Worm (Caenorhabditis elegans): Measurements from ENCODE around the gene cyp-25A1.
A peak's percentile ranks its signal among the peaks of the same experiment; 100 is the strongest.

cyp-25A1 gene

DNA sequence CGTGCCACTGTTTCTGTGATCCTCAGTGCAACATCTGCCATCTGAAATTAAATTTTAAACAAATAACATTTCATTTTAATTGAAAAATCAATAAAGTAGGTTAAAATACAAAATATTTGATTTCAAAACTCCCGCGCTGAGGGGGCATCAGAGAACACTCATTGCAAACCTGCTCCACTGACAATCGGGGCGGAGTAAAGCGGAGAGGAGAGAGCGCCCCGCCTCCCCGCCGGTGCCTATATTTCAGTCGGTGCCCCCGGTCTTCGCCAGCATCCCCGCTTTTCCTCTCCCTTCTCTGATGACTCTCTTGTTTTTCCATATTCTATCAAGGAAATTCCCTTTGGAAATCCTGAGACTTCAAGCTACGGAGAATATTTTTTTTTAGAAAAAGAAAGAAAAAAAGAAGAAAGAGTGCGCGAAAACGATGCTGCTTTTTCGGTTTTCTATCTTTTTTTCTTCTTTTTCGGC is 30.6 kb downstream of the cyp-25A1 start, which contains the start of gene brc-1:
brc-1 (minus strand) TSS at position 51 of the 468 bp plus-strand sequence.
- TF ChIP-seq pha-4 (tag; optimal IDR thresholded peaks at IDR 0.05), result peak; percentile 86
- TF ChIP-seq ZK546.5 (tag; optimal IDR thresholded peaks at IDR 0.05), result peak; percentile 9
- no peak for TF ChIP-seq ztf-11 (tag; optimal IDR thresholded peaks at IDR 0.05)
- TF ChIP-seq mml-1 (tag; optimal IDR thresholded peaks at IDR 0.05), result no peak
- no peak for TF ChIP-seq eor-1 (tag; optimal IDR thresholded peaks at IDR 0.05)
- peak; percentile 73 for TF ChIP-seq lsy-12 (tag; optimal IDR thresholded peaks at IDR 0.05)
- no peak for TF ChIP-seq fkh-2 (tag; optimal IDR thresholded peaks at IDR 0.05)
- TF ChIP-seq lin-15B (tag; optimal IDR thresholded peaks at IDR 0.05), result peak; percentile 96
- TF ChIP-seq skn-1 (tag; optimal IDR thresholded peaks at IDR 0.05), result peak; percentile 49
- no peak for TF ChIP-seq ceh-16 (tag; optimal IDR thresholded peaks at IDR 0.05)
- no peak for TF ChIP-seq zag-1 (tag; optimal IDR thresholded peaks at IDR 0.05)
- TF ChIP-seq nhr-43 (tag; optimal IDR thresholded peaks at IDR 0.05; ENCODE audit: poor library complexity, severe bottlenecking), result peak; percentile 56
- TF ChIP-seq R02D3.7 (tag; optimal IDR thresholded peaks at IDR 0.05), result peak; percentile 68
- peak; percentile 32 for TF ChIP-seq elt-1 (tag; optimal IDR thresholded peaks at IDR 0.05)
- peak; percentile 37 for TF ChIP-seq nhr-11 (tag; optimal IDR thresholded peaks at IDR 0.05)
- peak; percentile 51 for TF ChIP-seq tbx-2 (tag; optimal IDR thresholded peaks at IDR 0.05)
- TF ChIP-seq nhr-25 (tag; optimal IDR thresholded peaks at IDR 0.05), result peak; percentile 79
- TF ChIP-seq pqm-1 (tag; optimal IDR thresholded peaks at IDR 0.05), result peak; percentile 57
- peak; percentile 32 for TF ChIP-seq ceh-82 (tag; optimal IDR thresholded peaks at IDR 0.05)
- TF ChIP-seq nhr-76 (tag; optimal IDR thresholded peaks at IDR 0.05), result no peak
- peak; percentile 98 for TF ChIP-seq hmg-11 (tag; optimal IDR thresholded peaks at IDR 0.05)
- TF ChIP-seq lin-39 (tag; optimal IDR thresholded peaks at IDR 0.05), result peak; percentile 97
- peak; percentile 72 for TF ChIP-seq elt-2 (tag; optimal IDR thresholded peaks at IDR 0.05)
- TF ChIP-seq unc-62 (GFP tag; optimal IDR thresholded peaks at IDR 0.05), result peak; percentile 18
- peak; percentile 10 for TF ChIP-seq ztf-4 (tag; optimal IDR thresholded peaks at IDR 0.05)
- TF ChIP-seq nhr-28 (tag; optimal IDR thresholded peaks at IDR 0.05), result no peak
- TF ChIP-seq egl-5 (tag; optimal IDR thresholded peaks at IDR 0.05), result peak; percentile 24
- peak; percentile 94 for TF ChIP-seq nfya-1 (tag; optimal IDR thresholded peaks at IDR 0.05; ENCODE audit: insufficient read depth)
- peak; percentile 54 for TF ChIP-seq ceh-28 (tag; optimal IDR thresholded peaks at IDR 0.05)
- TF ChIP-seq ama-1 (optimal IDR thresholded peaks at IDR 0.05), result peak; percentile 97
- TF ChIP-seq snpc-4 (tag; optimal IDR thresholded peaks at IDR 0.05), result peak; percentile 76
- TF ChIP-seq fkh-10 (GFP tag; optimal IDR thresholded peaks at IDR 0.05), result peak; percentile 96
- no peak for TF ChIP-seq elt-3 (tag; optimal IDR thresholded peaks at IDR 0.05)
- TF ChIP-seq jun-1 (tag; optimal IDR thresholded peaks at IDR 0.05), result peak; percentile 57
- peak; percentile 91 for TF ChIP-seq nhr-23 (tag; optimal IDR thresholded peaks at IDR 0.05)
- TF ChIP-seq sea-2 (GFP tag; optimal IDR thresholded peaks at IDR 0.05), result no peak

DNA sequence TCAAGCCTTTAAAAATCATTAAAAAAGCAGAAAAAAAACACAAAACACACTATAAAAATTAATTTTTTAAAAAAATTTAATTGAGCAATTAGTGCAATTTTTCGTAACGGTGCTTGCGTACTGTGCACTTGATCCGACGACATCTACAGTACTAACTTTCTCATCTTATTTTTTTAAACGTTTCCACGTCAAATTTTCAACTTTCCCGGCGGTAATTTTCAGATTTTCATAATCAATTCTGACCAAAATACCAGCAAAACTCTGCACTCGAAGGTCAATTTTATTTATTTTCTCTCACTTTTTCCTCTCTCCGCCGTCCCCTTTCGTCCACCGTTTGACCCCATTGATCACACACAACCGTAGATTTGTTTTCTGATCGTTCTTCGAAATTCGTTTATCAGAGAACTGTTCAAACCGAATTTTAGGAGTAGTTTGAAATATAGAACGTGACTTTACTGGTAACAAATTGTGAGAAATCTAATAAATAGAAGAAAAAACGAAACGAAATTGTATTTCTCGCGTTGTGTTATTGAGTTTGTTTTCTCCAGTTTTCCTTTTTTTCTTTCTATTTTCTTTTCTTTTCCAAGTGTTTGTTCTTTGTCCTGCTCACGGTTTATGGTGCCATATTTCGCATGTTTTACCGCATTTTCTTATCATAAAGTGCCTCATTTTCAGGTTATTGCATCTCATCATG is 31.6 kb downstream of the cyp-25A1 start, which contains the start of gene acs-19:
acs-19 (plus strand) TSS at position 676 of the 694 bp plus-strand sequence.
- TF ChIP-seq nhr-237 (tag; optimal IDR thresholded peaks at IDR 0.05) (no peak), lsy-12 (tag; optimal IDR thresholded peaks at IDR 0.05) (no peak), nhr-25 (tag; optimal IDR thresholded peaks at IDR 0.05) (no peak), nhr-11 (tag; optimal IDR thresholded peaks at IDR 0.05) (no peak), hmg-11 (tag; optimal IDR thresholded peaks at IDR 0.05) (peak; percentile 14), ceh-28 (tag; optimal IDR thresholded peaks at IDR 0.05) (no peak), nhr-12 (tag; optimal IDR thresholded peaks at IDR 0.05) (no peak), eor-1 (tag; optimal IDR thresholded peaks at IDR 0.05) (no peak), fkh-10 (GFP tag; optimal IDR thresholded peaks at IDR 0.05) (peak; percentile 19), ceh-82 (tag; optimal IDR thresholded peaks at IDR 0.05) (no peak), nhr-28 (tag; optimal IDR thresholded peaks at IDR 0.05) (no peak), nhr-67 (tag; optimal IDR thresholded peaks at IDR 0.05) (no peak), lin-15B (tag; optimal IDR thresholded peaks at IDR 0.05) (no peak), unc-39 (tag; optimal IDR thresholded peaks at IDR 0.05) (no peak), mdl-1 (tag; optimal IDR thresholded peaks at IDR 0.05) (no peak), egl-27 (tag; optimal IDR thresholded peaks at IDR 0.05) (no peak), tbx-2 (tag; optimal IDR thresholded peaks at IDR 0.05) (no peak), elt-2 (tag; optimal IDR thresholded peaks at IDR 0.05) (peak; percentile 23), nhr-77 (tag; optimal IDR thresholded peaks at IDR 0.05) (no peak), fos-1 (tag; optimal IDR thresholded peaks at IDR 0.05) (no peak), sea-2 (GFP tag; optimal IDR thresholded peaks at IDR 0.05) (no peak), ceh-16 (tag; optimal IDR thresholded peaks at IDR 0.05) (no peak), pqm-1 (tag; optimal IDR thresholded peaks at IDR 0.05) (no peak), aly-2 (tag; optimal IDR thresholded peaks at IDR 0.05) (no peak), ama-1 (optimal IDR thresholded peaks at IDR 0.05) (peak; percentile 26), nhr-23 (tag; optimal IDR thresholded peaks at IDR 0.05) (no peak), ceh-9 (tag; optimal IDR thresholded peaks at IDR 0.05) (no peak), snpc-4 (tag; optimal IDR thresholded peaks at IDR 0.05) (no peak), nhr-76 (tag; optimal IDR thresholded peaks at IDR 0.05) (no peak), nhr-43 (tag; optimal IDR thresholded peaks at IDR 0.05; ENCODE audit: poor library complexity, severe bottlenecking) (peak; percentile 2), skn-1 (tag; optimal IDR thresholded peaks at IDR 0.05) (no peak), elt-3 (tag; optimal IDR thresholded peaks at IDR 0.05) (no peak), R02D3.7 (tag; optimal IDR thresholded peaks at IDR 0.05) (no peak), lin-39 (tag; optimal IDR thresholded peaks at IDR 0.05) (no peak), nfya-1 (tag; optimal IDR thresholded peaks at IDR 0.05; ENCODE audit: insufficient read depth) (no peak), zag-1 (tag; optimal IDR thresholded peaks at IDR 0.05) (no peak), mml-1 (tag; optimal IDR thresholded peaks at IDR 0.05) (no peak), ztf-11 (tag; optimal IDR thresholded peaks at IDR 0.05) (no peak), jun-1 (tag; optimal IDR thresholded peaks at IDR 0.05) (no peak), unc-62 (GFP tag; optimal IDR thresholded peaks at IDR 0.05) (no peak), fkh-2 (tag; optimal IDR thresholded peaks at IDR 0.05) (no peak), elt-1 (tag; optimal IDR thresholded peaks at IDR 0.05) (no peak)

All from whole organism, L3 larva.